Worm (Caenorhabditis elegans): Measurements from ENCODE around the gene parn-2.

DNA sequence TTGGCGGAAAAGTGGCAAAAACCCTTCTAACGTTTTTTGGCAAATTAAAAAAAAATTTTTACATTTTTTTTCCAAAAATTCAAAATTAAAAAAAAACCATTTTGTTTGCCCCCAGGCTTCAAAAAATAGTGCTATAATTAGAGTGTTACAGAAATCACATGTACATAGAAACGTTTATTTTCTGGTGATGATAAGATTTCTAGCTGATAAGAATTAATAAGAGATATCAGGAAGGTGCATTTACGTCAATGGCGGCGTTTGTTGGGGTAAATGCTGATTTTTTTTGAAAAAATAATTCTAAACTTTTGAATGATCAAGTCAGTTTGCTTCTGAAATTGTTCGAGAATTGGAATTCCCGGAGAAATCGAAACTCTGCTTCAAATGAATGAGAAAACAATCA, 10.4 kb upstream of the parn-2 start:
- no peak for TF ChIP-seq pag-3 (tag; optimal IDR thresholded peaks at IDR 0.05; ENCODE audit: borderline replicate concordance)
- TF ChIP-seq nhr-11 (tag; optimal IDR thresholded peaks at IDR 0.05), result no peak
- TF ChIP-seq nfya-1 (tag; optimal IDR thresholded peaks at IDR 0.05), result no peak
- TF ChIP-seq pha-4 (tag; optimal IDR thresholded peaks at IDR 0.05), result no peak
- no peak for TF ChIP-seq ama-1 (optimal IDR thresholded peaks at IDR 0.05)
- TF ChIP-seq unc-55 (GFP tag; optimal IDR thresholded peaks at IDR 0.05), result no peak
- TF ChIP-seq elt-2 (tag; optimal IDR thresholded peaks at IDR 0.05), result peak; percentile 76
- TF ChIP-seq ceh-22 (tag; optimal IDR thresholded peaks at IDR 0.05), result no peak
- TF ChIP-seq ceh-34 (tag; optimal IDR thresholded peaks at IDR 0.05), result no peak
- TF ChIP-seq pqm-1 (tag; optimal IDR thresholded peaks at IDR 0.05), result no peak
- no peak for TF ChIP-seq nhr-232 (tag; optimal IDR thresholded peaks at IDR 0.05)
- TF ChIP-seq elt-4 (tag; optimal IDR thresholded peaks at IDR 0.05), result no peak
